Worm (Caenorhabditis elegans) whole organism, L4/young adult: ENCODE results near the gene klc-2.

Source experiments
- W03F9.2 ChIP-seq: fragments of 150-350 bp; optimal IDR thresholded peaks from 2 replicates; lab custom pipeline; 2014; ENCODE audit warnings: missing biosample characterization, missing genetic modification characterization
- dao-5 ChIP-seq: sonication (generic microtip); optimal IDR thresholded peaks from 2 replicates; lab custom pipeline; 2016; ENCODE audit warnings: missing genotype, missing genetic modification characterization, moderate library complexity, missing compliant biosample characterization
- him-1 ChIP-seq: sonication (generic microtip); optimal IDR thresholded peaks from 2 replicates; lab custom pipeline; 2016; ENCODE audit warnings: missing genotype, missing genetic modification reagents, missing genetic modification characterization, missing compliant biosample characterization

Gene klc-2

DNA sequence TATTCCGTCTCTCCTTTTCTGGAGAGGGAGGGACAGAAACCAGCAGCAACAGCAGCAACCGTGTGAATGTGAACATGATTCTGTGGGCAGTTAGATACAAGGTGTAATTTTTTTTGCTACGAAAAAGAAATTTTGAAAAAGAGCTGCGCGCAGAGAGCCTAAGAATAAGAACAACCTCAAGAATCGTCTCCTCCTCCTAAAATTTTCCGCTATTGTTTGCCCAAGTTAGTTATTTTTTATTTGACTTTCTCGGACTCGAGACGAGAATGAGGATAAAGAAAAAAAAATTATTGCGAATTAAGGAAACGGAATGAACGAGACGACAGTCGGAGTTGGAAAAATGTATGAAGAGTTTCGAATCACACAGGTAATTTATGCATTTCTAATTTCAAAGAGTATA, 22.6 kb downstream of the klc-2 start, which contains the start of gene glb-5:
Gene glb-5 (plus strand): TSS at position 301 of the 400 bp plus-strand sequence.
- TF ChIP-seq dao-5 (tag; lab: Kevin White, UChicago) (no peak), him-1 (tag; lab: Kevin White, UChicago) (no peak), W03F9.2 (tag; lab: Kevin White, UChicago) (no peak)

DNA sequence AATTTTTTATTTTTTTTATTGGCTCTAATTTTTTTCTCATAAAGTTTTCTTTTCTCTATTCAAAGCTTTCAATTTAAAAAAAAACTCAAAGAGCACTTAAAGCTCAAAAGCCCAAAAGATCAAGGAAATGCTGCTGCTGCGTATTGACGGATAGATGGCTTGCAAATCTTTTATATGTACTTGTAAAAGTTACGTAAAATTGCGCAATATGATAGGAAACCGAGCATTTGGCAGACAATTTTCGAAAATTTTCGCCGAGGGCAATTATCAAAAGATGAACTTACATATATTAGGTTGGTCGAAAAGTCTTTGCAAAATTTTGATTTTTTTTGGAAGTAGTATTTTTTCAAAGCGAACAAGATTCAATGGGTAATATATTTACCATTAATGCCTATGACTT, 32.7 kb downstream of the klc-2 start:
- TF ChIP-seq W03F9.2 (tag; lab: Kevin White, UChicago) (no peak), him-1 (tag; lab: Kevin White, UChicago) (no peak), dao-5 (tag; lab: Kevin White, UChicago) (no peak)

DNA sequence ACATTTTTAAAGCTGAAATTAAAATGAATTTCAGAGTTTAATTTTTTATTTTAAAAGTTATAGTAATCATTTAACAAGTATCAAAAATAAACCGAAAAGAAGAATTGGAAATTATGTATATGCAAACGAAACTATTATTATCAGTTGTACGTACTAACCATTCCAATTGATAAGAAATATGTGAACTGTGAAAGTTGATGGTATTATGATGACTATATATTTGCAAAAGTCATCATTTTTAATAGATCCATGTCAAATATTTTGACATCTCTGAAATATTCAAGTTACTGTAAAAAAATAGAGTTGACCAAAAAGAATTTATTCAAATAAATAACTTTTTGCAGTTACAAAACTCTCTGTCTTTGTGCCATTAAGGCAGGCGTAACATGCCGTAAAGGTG, 33.2 kb downstream of the klc-2 start, which contains the start of gene ugt-48:
Gene ugt-48 (minus strand): TSS at position 12 of the 400 bp plus-strand sequence.
- no peak for TF ChIP-seq W03F9.2 (tag; lab: Kevin White, UChicago)
- TF ChIP-seq him-1 (tag; lab: Kevin White, UChicago) = no peak
- TF ChIP-seq dao-5 (tag; lab: Kevin White, UChicago) = no peak

DNA sequence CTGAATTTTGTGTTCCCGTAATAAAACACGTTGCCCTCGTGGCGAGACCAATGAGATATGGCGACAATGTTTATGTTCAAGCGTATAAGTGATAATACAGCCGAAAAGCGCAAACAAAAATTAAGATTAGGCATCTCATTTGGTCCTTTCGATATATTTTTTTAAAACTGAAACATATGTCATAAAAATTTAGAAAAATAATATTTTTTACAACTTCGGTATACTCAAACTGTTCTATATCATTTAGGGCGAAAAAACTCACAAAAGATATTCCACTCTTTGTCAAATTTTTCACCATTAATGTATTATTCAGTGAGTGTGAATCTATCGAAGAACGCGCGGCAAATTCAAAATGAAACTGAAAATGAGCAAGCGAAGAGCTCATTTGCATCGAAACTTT, 42.7 kb downstream of the klc-2 start, which contains the start of gene cft-1:
Gene cft-1 (plus strand): TSS at position 301 of the 400 bp plus-strand sequence.
- TF ChIP-seq him-1 (tag; lab: Kevin White, UChicago) (no peak), W03F9.2 (tag; lab: Kevin White, UChicago) (no peak), dao-5 (tag; lab: Kevin White, UChicago) (no peak)

DNA sequence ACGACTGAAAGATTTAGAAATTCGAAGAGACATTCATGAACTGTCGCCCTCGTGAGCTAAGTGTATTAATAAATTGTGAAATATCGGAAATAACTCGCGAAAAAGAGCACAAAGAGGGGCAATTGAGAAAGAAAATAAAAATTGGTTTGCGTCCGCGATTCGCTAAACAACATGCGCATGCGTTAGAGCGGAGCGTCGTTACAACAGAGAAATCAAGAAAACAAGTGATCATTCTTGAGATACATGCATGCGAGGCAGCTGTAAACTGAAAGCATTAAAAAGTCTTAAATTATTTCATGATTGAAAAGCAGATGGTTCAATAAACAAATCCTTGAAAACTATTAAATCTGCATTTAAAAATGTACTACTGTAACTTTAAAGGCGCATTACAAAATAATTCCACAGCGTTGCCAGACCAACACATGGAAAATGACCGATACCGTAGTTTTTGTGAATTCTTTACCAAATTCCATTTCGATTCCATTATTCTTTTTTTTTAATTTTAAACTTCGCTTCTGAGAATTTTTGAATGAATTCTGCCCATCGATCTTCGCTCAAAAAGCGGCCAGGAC, 44.9 kb downstream of the klc-2 start, which contains the start of the genes cox-16 and syp-2:
Gene cox-16 (minus strand): TSS at position 4 of the 572 bp plus-strand sequence.
Gene syp-2 (plus strand): TSS at position 248 of the 572 bp plus-strand sequence.
- TF ChIP-seq W03F9.2 (tag; lab: Kevin White, UChicago) (peak; percentile 35), him-1 (tag; lab: Kevin White, UChicago) (no peak), dao-5 (tag; lab: Kevin White, UChicago) (no peak)

DNA sequence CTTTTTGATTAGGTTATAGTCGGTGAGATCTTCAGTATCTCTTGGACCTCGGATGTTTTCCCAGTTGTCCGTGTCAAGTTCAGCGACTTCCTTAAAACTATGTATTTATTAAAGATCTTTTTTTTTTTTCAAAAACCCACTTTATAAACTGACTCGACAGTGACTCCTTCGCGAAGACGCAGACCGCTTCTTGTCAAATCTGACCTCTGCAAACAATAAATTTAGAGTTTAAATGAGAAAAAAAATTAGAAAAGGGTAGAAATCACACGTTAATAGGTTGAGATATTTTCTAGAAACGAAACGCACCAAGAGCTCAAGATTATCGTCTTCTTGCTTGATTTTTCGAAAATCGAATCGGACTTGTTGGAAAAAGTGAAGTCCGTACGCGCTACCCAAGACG, 45.4 kb downstream of the klc-2 start, which contains the start of gene C24G6.8:
Gene C24G6.8 (minus strand): TSS at position 101 of the 400 bp plus-strand sequence.
- no peak for TF ChIP-seq W03F9.2 (tag; lab: Kevin White, UChicago)

DNA sequence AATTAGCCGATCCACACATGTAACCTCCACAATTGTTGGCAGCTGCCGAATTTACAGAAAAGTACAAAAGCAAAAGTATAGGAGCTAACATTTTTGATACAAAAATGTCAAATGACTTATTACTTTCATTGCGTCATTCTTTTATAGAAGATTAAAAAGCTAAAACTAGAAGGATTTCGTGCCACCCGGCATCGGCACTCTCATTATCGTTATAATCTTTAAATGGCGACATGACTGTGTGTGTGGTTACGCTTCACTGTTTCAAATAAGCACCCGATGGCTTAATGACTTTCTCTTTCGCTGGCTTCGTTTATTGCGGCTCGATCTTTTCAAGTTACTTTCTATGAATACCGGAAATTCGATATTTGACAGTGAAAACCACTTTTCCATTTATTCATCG, 47.5 kb downstream of the klc-2 start, which contains the start of gene grl-1:
Gene grl-1 (minus strand): TSS at position 101 of the 400 bp plus-strand sequence.
- TF ChIP-seq dao-5 (tag; lab: Kevin White, UChicago) (no peak), W03F9.2 (tag; lab: Kevin White, UChicago) (no peak), him-1 (tag; lab: Kevin White, UChicago) (no peak)

DNA sequence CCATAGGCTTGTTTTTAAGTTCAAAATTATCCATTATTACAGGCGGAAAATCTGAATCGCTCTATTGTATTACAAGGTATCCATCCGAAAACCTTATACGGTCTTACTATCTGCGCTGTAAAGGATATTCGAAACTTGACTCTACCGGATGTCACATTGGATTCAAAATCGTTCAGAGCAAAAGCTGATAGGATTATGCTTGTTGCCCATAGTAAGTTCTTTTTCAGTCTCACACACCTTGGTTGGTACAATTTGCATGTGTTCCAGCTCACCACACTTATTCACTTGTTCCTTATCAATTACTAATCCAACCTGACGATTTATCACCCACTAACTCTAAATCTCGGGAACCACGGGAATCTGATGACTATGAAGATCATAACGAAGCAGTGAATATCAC, 53.5 kb downstream of the klc-2 start:
- TF ChIP-seq dao-5 (tag; lab: Kevin White, UChicago) = no peak
- no peak for TF ChIP-seq W03F9.2 (tag; lab: Kevin White, UChicago)
- TF ChIP-seq him-1 (tag; lab: Kevin White, UChicago) = no peak
